Fruit fly (Drosophila melanogaster) whole organism, prepupa: ENCODE data around the gene sqz.

Source experiments
- Blimp-1 ChIP-seq: fragments of 200-800 bp; sonication (Bioruptor generic); optimal IDR thresholded peaks from 3 replicates; lab custom pipeline; 2017; ENCODE audit warnings: missing biosample characterization, missing genetic modification characterization, mild to moderate bottlenecking, moderate library complexity, missing genetic modification reagents
- CG10631 ChIP-seq: fragments of 200-800 bp; sonication (Bioruptor generic); optimal IDR thresholded peaks from 2 replicates; lab custom pipeline; 2016; ENCODE audit warnings: missing biosample characterization, missing genetic modification characterization
- CG10669 ChIP-seq: fragments of 200-800 bp; sonication (Bioruptor generic); optimal IDR thresholded peaks from 3 replicates; lab custom pipeline; 2018; ENCODE audit warnings: missing biosample characterization, mild to moderate bottlenecking, missing genetic modification characterization, moderate library complexity
- CG11294 ChIP-seq: fragments of 200-800 bp; sonication (Bioruptor generic); IDR thresholded peaks from 2 replicates; pipeline ENCODE4 v1.3.6; 2022; ENCODE audit warnings: missing biosample characterization, missing genetic modification characterization
- CG11762 ChIP-seq: fragments of 200-800 bp; sonication (Bioruptor generic); optimal IDR thresholded peaks from 3 replicates; lab custom pipeline; 2016; ENCODE audit warnings: missing biosample characterization, missing genetic modification characterization; ENCODE audit not compliant: insufficient read depth
- CG11902 ChIP-seq: fragments of 200-800 bp; sonication (Bioruptor generic); optimal IDR thresholded peaks from 3 replicates; lab custom pipeline; 2016; ENCODE audit warnings: missing biosample characterization, missing genetic modification characterization
- CG15336 ChIP-seq: fragments of 200-800 bp; sonication (Bioruptor generic); IDR thresholded peaks from 2 replicates; pipeline ENCODE4 v1.3.6; 2022; ENCODE audit warnings: missing biosample characterization, missing genetic modification characterization
- CG1621 ChIP-seq: fragments of 200-800 bp; sonication (Bioruptor generic); optimal IDR thresholded peaks from 3 replicates; lab custom pipeline; 2018; ENCODE audit warnings: missing biosample characterization, mild to moderate bottlenecking, missing genetic modification characterization
- CG3032 ChIP-seq: fragments of 200-800 bp; optimal IDR thresholded peaks from 2 replicates; lab custom pipeline; 2019; ENCODE audit warnings: missing biosample characterization, mild to moderate bottlenecking, missing genetic modification characterization, moderate library complexity
- CG32006 ChIP-seq: fragments of 200-800 bp; sonication (Bioruptor generic); optimal IDR thresholded peaks from 3 replicates; lab custom pipeline; 2017; ENCODE audit warnings: missing biosample characterization, mild to moderate bottlenecking, missing genetic modification characterization
- CG3919 ChIP-seq: fragments of 200-800 bp; sonication (Bioruptor generic); optimal IDR thresholded peaks from 3 replicates; lab custom pipeline; 2016; ENCODE audit warnings: missing biosample characterization, missing genetic modification characterization
- CG6163 ChIP-seq: fragments of 200-800 bp; sonication (Bioruptor generic); IDR thresholded peaks from 3 replicates; pipeline ENCODE4 v1.3.6; 2022; ENCODE audit warnings: missing biosample characterization, missing genetic modification characterization
- CG6276 ChIP-seq: fragments of 200-800 bp; sonication (Bioruptor generic); optimal IDR thresholded peaks from 2 replicates; lab custom pipeline; 2017; ENCODE audit warnings: missing biosample characterization, mild to moderate bottlenecking, missing genetic modification characterization
- CG6792 ChIP-seq: fragments of 200-800 bp; sonication (Bioruptor generic); optimal IDR thresholded peaks from 3 replicates; lab custom pipeline; 2016; ENCODE audit warnings: missing biosample characterization, missing genetic modification characterization
- CG6808 ChIP-seq: fragments of 200-800 bp; sonication (Bioruptor generic); optimal IDR thresholded peaks from 3 replicates; lab custom pipeline; 2017; ENCODE audit warnings: missing biosample characterization, missing genetic modification characterization, mild to moderate bottlenecking, moderate library complexity, missing genetic modification reagents
- CG7368 ChIP-seq: fragments of 200-800 bp; sonication (Bioruptor generic); optimal IDR thresholded peaks from 3 replicates; lab custom pipeline; 2016; ENCODE audit warnings: missing biosample characterization, missing genetic modification characterization
- CG8119 ChIP-seq: fragments of 200-800 bp; sonication (Bioruptor generic); IDR thresholded peaks from 3 replicates; pipeline ENCODE4 v1.3.6; 2022; ENCODE audit warnings: missing biosample characterization, missing genetic modification characterization
- CG8319 ChIP-seq: fragments of 200-800 bp; sonication (Bioruptor generic); optimal IDR thresholded peaks from 3 replicates; lab custom pipeline; 2016; ENCODE audit warnings: missing biosample characterization, missing genetic modification characterization
- CG8632 ChIP-seq: fragments of 200-800 bp; sonication (Bioruptor generic); optimal IDR thresholded peaks from 3 replicates; lab custom pipeline; 2016; ENCODE audit warnings: missing biosample characterization, missing genetic modification characterization
- CG9139 ChIP-seq: fragments of 200-800 bp; sonication (Bioruptor generic); optimal IDR thresholded peaks from 3 replicates; lab custom pipeline; 2017; ENCODE audit warnings: missing biosample characterization, mild to moderate bottlenecking, missing genetic modification characterization
- Eip75B ChIP-seq: fragments of 200-800 bp; sonication (Bioruptor generic); optimal IDR thresholded peaks from 3 replicates; lab custom pipeline; 2016; ENCODE audit warnings: missing biosample characterization, missing genetic modification characterization
- Eip78C ChIP-seq: fragments of 200-800 bp; sonication (Bioruptor generic); peaks from one replicate; lab custom pipeline; 2016; ENCODE audit warnings: missing biosample characterization, missing genetic modification characterization
- Ets21C ChIP-seq: fragments of 200-800 bp; sonication (Bioruptor generic); optimal IDR thresholded peaks from 3 replicates; lab custom pipeline; 2016; ENCODE audit warnings: missing biosample characterization, missing genetic modification characterization
- Ets96B ChIP-seq: fragments of 200-800 bp; optimal IDR thresholded peaks from 2 replicates; lab custom pipeline; 2019; ENCODE audit warnings: missing biosample characterization, mild to moderate bottlenecking, missing genetic modification characterization, moderate library complexity
- Hr38 ChIP-seq: sonication (Bioruptor generic); optimal IDR thresholded peaks from 2 replicates; lab custom pipeline; 2016; ENCODE audit warnings: missing biosample characterization, missing genetic modification characterization
- Hr39 ChIP-seq: fragments of 200-800 bp; sonication (Bioruptor generic); optimal IDR thresholded peaks from 2 replicates; lab custom pipeline; 2016; ENCODE audit warnings: missing biosample characterization, missing genetic modification characterization
- Met ChIP-seq: fragments of 200-800 bp; sonication (Bioruptor generic); optimal IDR thresholded peaks from 3 replicates; lab custom pipeline; 2016; ENCODE audit warnings: missing biosample characterization, missing genetic modification characterization
- OdsH ChIP-seq: fragments of 200-800 bp; sonication (Bioruptor generic); optimal IDR thresholded peaks from 3 replicates; lab custom pipeline; 2016; ENCODE audit warnings: missing biosample characterization, missing genetic modification characterization
- Smox ChIP-seq: fragments of 200-800 bp; sonication (Bioruptor generic); optimal IDR thresholded peaks from 3 replicates; lab custom pipeline; 2016; ENCODE audit warnings: missing biosample characterization, missing genetic modification characterization
- Sox102F ChIP-seq: fragments of 200-800 bp; sonication (Bioruptor generic); optimal IDR thresholded peaks from 2 replicates; lab custom pipeline; 2016; ENCODE audit warnings: missing biosample characterization, mild to moderate bottlenecking, missing genetic modification characterization
- achi ChIP-seq: fragments of 200-800 bp; sonication (Bioruptor generic); optimal IDR thresholded peaks from 3 replicates; lab custom pipeline; 2016; ENCODE audit warnings: missing biosample characterization, missing genetic modification characterization
- acj6 ChIP-seq: fragments of 200-800 bp; sonication (Bioruptor generic); optimal IDR thresholded peaks from 3 replicates; lab custom pipeline; 2016; ENCODE audit warnings: missing biosample characterization, missing genetic modification characterization
- cyc ChIP-seq: fragments of 200-800 bp; sonication (Bioruptor generic); optimal IDR thresholded peaks from 3 replicates; lab custom pipeline; 2016; ENCODE audit warnings: missing biosample characterization, missing genetic modification characterization
- dac ChIP-seq: fragments of 200-800 bp; sonication (Bioruptor generic); optimal IDR thresholded peaks from 2 replicates; lab custom pipeline; 2017; ENCODE audit warnings: missing biosample characterization, mild to moderate bottlenecking, missing genetic modification characterization
- dsx ChIP-seq: fragments of 200-800 bp; optimal IDR thresholded peaks from 3 replicates; lab custom pipeline; 2019; ENCODE audit warnings: missing biosample characterization, mild to moderate bottlenecking, missing genetic modification characterization, moderate library complexity; ENCODE audit not compliant: poor library complexity, severe bottlenecking
- eg ChIP-seq: fragments of 200-800 bp; sonication (Bioruptor generic); IDR thresholded peaks from 3 replicates; pipeline ENCODE4 v1.3.6; 2022; ENCODE audit warnings: missing biosample characterization, missing genetic modification characterization
- esn ChIP-seq: fragments of 200-800 bp; sonication (Bioruptor generic); optimal IDR thresholded peaks from 2 replicates; lab custom pipeline; 2016; ENCODE audit warnings: missing biosample characterization, mild to moderate bottlenecking, missing genetic modification characterization, moderate library complexity
- fd59A ChIP-seq: fragments of 200-800 bp; sonication (Bioruptor generic); optimal IDR thresholded peaks from 2 replicates; lab custom pipeline; 2017; ENCODE audit warnings: missing biosample characterization, mild to moderate bottlenecking, missing genetic modification characterization, missing genetic modification reagents
- fd85E ChIP-seq: fragments of 200-800 bp; sonication (Bioruptor generic); optimal IDR thresholded peaks from 3 replicates; lab custom pipeline; 2016; ENCODE audit warnings: missing biosample characterization, missing genetic modification characterization
- fkh ChIP-seq: fragments of 200-800 bp; sonication (Bioruptor generic); optimal IDR thresholded peaks from 3 replicates; lab custom pipeline; 2017; ENCODE audit warnings: missing biosample characterization, mild to moderate bottlenecking, missing genetic modification characterization, moderate library complexity
- net ChIP-seq: fragments of 200-800 bp; sonication (Bioruptor generic); optimal IDR thresholded peaks from 3 replicates; lab custom pipeline; 2016; ENCODE audit warnings: missing biosample characterization, missing genetic modification characterization
- pdm3 ChIP-seq: fragments of 200-800 bp; sonication (Bioruptor generic); optimal IDR thresholded peaks from 3 replicates; lab custom pipeline; 2016; ENCODE audit warnings: missing biosample characterization, missing genetic modification characterization
- salr ChIP-seq, 2 experiments: fragments of 200-800 bp; sonication (Bioruptor generic); optimal IDR thresholded peaks; 3 replicates each; lab custom pipeline; 2016 to 2018; ENCODE audit warnings: missing biosample characterization in 2 of 2, missing genetic modification characterization in 2 of 2, mild to moderate bottlenecking in 1 of 2
- spab ChIP-seq: fragments of 200-800 bp; sonication (Bioruptor generic); optimal IDR thresholded peaks from 2 replicates; lab custom pipeline; 2017; ENCODE audit warnings: missing biosample characterization, mild to moderate bottlenecking, missing genetic modification characterization, missing genetic modification reagents
- svp ChIP-seq: fragments of 200-800 bp; sonication (Bioruptor generic); peaks from one replicate; lab custom pipeline; 2016; ENCODE audit warnings: missing biosample characterization, missing genetic modification characterization
- topi ChIP-seq: fragments of 200-800 bp; sonication (Bioruptor generic); optimal IDR thresholded peaks from 3 replicates; lab custom pipeline; 2016; ENCODE audit warnings: missing biosample characterization, missing genetic modification characterization
- vri ChIP-seq: fragments of 200-800 bp; sonication (Bioruptor generic); optimal IDR thresholded peaks from 3 replicates; lab custom pipeline; 2016; ENCODE audit warnings: missing biosample characterization, mild to moderate bottlenecking, missing genetic modification characterization

The sqz gene

dm6 chr3R:19151848-19152787 is 11.9 kb upstream of the sqz start:
- TF ChIP-seq CG10631 (GFP tag; lab: Kevin White, UChicago) (peak; percentile 16), CG6276 (no peak), Eip78C (GFP tag; lab: Kevin White, UChicago) (peak; percentile 45), CG8119 (GFP tag; lab: Robert Waterston, UW) (peak; percentile 44; the same call in 2 of the 3 replicates), fd85E (GFP tag; lab: Kevin White, UChicago) (no peak), CG8632 (peak; percentile 6), OdsH (GFP tag; lab: Kevin White, UChicago) (peak; percentile 14), achi (GFP tag; lab: Kevin White, UChicago) (peak; percentile 34), Smox (peak; percentile 7), cyc (GFP tag; lab: Kevin White, UChicago) (no peak), spab (GFP tag; lab: Kevin White, UChicago) (no peak), CG32006 (GFP tag; lab: Kevin White, UChicago) (peak; percentile 30), Met (peak; percentile 8), CG11762 (GFP tag; lab: Kevin White, UChicago) (no peak), fkh (GFP tag; lab: Kevin White, UChicago) (peak; percentile 15), net (GFP tag; lab: Kevin White, UChicago) (peak; percentile 18), eg (peak; percentile 70), CG6163 (peak; percentile 45; the same call in 1 of the 3 replicates), CG11294 (0 out of 2 replicates have a peak, but pooled peaks have one; percentile 14), CG3032 (no peak), salr (GFP tag; optimal IDR thresholded peaks at IDR 0.05; lab: Kevin White, UChicago) (no peak), svp (GFP tag; lab: Kevin White, UChicago) (peak; percentile 82), CG15336 (GFP tag; lab: Robert Waterston, UW) (peak; percentile 52)

- TF ChIP-seq Eip75B (peak; percentile 27), Hr39 (peak; percentile 21), Ets21C (no peak), achi (GFP tag; lab: Kevin White, UChicago) (no peak), Met (no peak), topi (GFP tag; lab: Kevin White, UChicago) (peak; percentile 23), Eip78C (GFP tag; lab: Kevin White, UChicago) (no peak), svp (GFP tag; lab: Kevin White, UChicago) (no peak), cyc (GFP tag; lab: Kevin White, UChicago) (no peak), OdsH (GFP tag; lab: Kevin White, UChicago) (no peak), CG11902 (GFP tag; lab: Kevin White, UChicago) (no peak), CG1621 (tag; lab: Kevin White, UChicago) (peak; percentile 2), CG7368 (GFP tag; lab: Kevin White, UChicago) (peak; percentile 31), CG10669 (peak; percentile 13), Sox102F (no peak), CG6792 (GFP tag; lab: Kevin White, UChicago) (no peak), acj6 (GFP tag; lab: Kevin White, UChicago) (no peak), vri (no peak), Blimp-1 (GFP tag; lab: Kevin White, UChicago) (no peak), pdm3 (no peak), CG10631 (GFP tag; lab: Kevin White, UChicago) (no peak), CG8119 (GFP tag; lab: Robert Waterston, UW) (no peak), eg (no peak), CG8319 (GFP tag; lab: Kevin White, UChicago) (no peak), fd59A (no peak), CG9139 (GFP tag; lab: Kevin White, UChicago) (no peak), CG11762 (GFP tag; lab: Kevin White, UChicago) (no peak), CG6808 (peak; percentile 33), CG8632 (no peak), esn (GFP tag; lab: Kevin White, UChicago) (peak; percentile 27), Hr38 (GFP tag; lab: Kevin White, UChicago) (no peak), Ets96B (peak; percentile 26), CG3919 (GFP tag; lab: Kevin White, UChicago) (no peak), fkh (GFP tag; lab: Kevin White, UChicago) (no peak), dac (no peak), CG6163 (peak; percentile 56; the same call in 1 of the 3 replicates), dsx (GFP tag; lab: Kevin White, UChicago) (no peak)
Measured at dm6 chr3R:19152835-19153234, 11.2 kb upstream of the sqz start.
